Worm (Caenorhabditis elegans) whole organism, mixed stage, embryonic: ENCODE results near the gene ced-11.

Source experiments
- elt-3 ChIP-seq: fragments of 150-350 bp; optimal IDR thresholded peaks from 2 replicates; lab custom pipeline; 2014; ENCODE audit warnings: missing biosample characterization, missing genetic modification characterization
- nhr-12 ChIP-seq: fragments of 150-350 bp; optimal IDR thresholded peaks from 2 replicates; lab custom pipeline; 2014; ENCODE audit warnings: missing biosample characterization, missing genetic modification characterization
- nhr-237 ChIP-seq: fragments of 150-350 bp; optimal IDR thresholded peaks from 2 replicates; lab custom pipeline; 2014; ENCODE audit warnings: missing biosample characterization, missing genetic modification characterization
- sptf-1 ChIP-seq: sonication (generic microtip); optimal IDR thresholded peaks from 2 replicates; lab custom pipeline; 2017; ENCODE audit warnings: mild to moderate bottlenecking, missing genetic modification characterization, moderate library complexity, missing compliant biosample characterization

- TF ChIP-seq nhr-12 (tag; lab: Kevin White, UChicago): no peak
- TF ChIP-seq nhr-237 (tag; lab: Kevin White, UChicago): no peak
- TF ChIP-seq sptf-1 (tag; lab: Kevin White, UChicago): no peak
- no peak for TF ChIP-seq elt-3 (tag; lab: Kevin White, UChicago)
Observed at ce11 chrIII:9083118-9083517, 36.2 kb upstream of the ced-11 start.
